Worm (Caenorhabditis elegans): ENCODE data around the gene hlh-3.

hlh-3 gene

DNA sequence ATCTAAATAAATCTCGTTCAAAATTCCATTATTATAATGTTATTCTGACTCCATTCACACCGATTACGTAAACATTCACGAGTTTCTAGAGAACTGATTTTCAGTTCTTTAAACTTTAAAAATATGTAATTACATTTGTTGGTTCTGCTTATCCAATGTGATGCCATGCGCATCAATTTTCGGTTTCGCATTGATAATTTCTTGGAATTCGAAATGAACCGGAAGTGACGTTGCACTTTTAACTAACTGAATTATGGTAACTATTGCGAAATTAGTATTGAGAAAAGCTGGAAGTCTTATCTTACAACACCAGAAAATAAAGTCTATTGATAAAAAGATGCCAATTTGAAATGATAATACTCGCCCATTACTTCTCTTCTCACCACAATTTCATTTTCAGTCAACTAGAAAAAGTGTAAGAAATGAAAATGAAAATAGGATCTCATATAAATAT, 31.4 kb downstream of the hlh-3 start:
- TF ChIP-seq mls-2 (tag; optimal IDR thresholded peaks at IDR 0.05) (no peak), lsy-2 (tag; optimal IDR thresholded peaks at IDR 0.05) (no peak), unc-120 (tag; optimal IDR thresholded peaks at IDR 0.05; ENCODE audit: poor library complexity, severe bottlenecking) (no peak), ceh-43 (GFP tag; optimal IDR thresholded peaks at IDR 0.05) (no peak), zip-8 (tag; optimal IDR thresholded peaks at IDR 0.05) (no peak), ceh-83 (GFP tag; optimal IDR thresholded peaks at IDR 0.05) (no peak), nhr-237 (tag; optimal IDR thresholded peaks at IDR 0.05) (no peak), unc-39 (tag; optimal IDR thresholded peaks at IDR 0.05) (no peak), cnd-1 (tag; optimal IDR thresholded peaks at IDR 0.05) (no peak), hlh-1 (tag; optimal IDR thresholded peaks at IDR 0.05) (no peak), ces-1 (GFP tag; optimal IDR thresholded peaks at IDR 0.05) (no peak), nhr-12 (tag; optimal IDR thresholded peaks at IDR 0.05) (no peak), lin-32 (GFP tag; optimal IDR thresholded peaks at IDR 0.05) (no peak), flh-1 (GFP tag; optimal IDR thresholded peaks at IDR 0.05) (no peak)

DNA sequence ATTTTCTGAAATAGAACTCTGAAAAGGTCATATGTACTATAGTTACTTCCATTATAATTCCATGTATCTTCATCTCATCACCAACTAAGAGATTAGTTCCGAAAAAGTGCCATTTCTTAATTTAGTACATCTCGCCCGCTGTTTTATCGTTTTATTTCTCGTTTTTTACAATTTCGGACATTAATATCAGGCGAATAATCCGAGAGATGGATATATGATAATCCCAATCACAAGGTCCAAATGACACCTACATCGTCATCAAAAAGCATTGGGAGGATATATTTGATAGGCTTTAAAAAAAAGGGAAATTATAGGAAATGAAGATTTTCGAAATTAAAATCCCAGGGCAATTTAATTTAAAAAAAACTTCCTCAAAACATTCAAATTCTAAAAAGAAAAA, 33.9 kb downstream of the hlh-3 start:
- TF ChIP-seq lin-13 (tag; optimal IDR thresholded peaks at IDR 0.05) (no peak), sem-2 (GFP tag; optimal IDR thresholded peaks at IDR 0.05) (no peak), nhr-237 (tag; optimal IDR thresholded peaks at IDR 0.05) (no peak), ceh-39 (tag; optimal IDR thresholded peaks at IDR 0.05) (no peak), sptf-1 (tag; optimal IDR thresholded peaks at IDR 0.05) (no peak), bed-3 (GFP tag; optimal IDR thresholded peaks at IDR 0.05) (no peak), elt-1 (tag; optimal IDR thresholded peaks at IDR 0.05; ENCODE audit: borderline replicate concordance, insufficient read depth) (no peak), flh-1 (GFP tag; optimal IDR thresholded peaks at IDR 0.05) (no peak), ceh-43 (GFP tag; optimal IDR thresholded peaks at IDR 0.05) (no peak), nhr-76 (tag; optimal IDR thresholded peaks at IDR 0.05) (no peak), cnd-1 (tag; optimal IDR thresholded peaks at IDR 0.05) (no peak), unc-120 (tag; optimal IDR thresholded peaks at IDR 0.05; ENCODE audit: poor library complexity, severe bottlenecking) (no peak), pha-4 (tag; optimal IDR thresholded peaks at IDR 0.05) (no peak), blmp-1 (tag; optimal IDR thresholded peaks at IDR 0.05) (no peak), lsy-2 (tag; optimal IDR thresholded peaks at IDR 0.05) (no peak), nhr-28 (tag; optimal IDR thresholded peaks at IDR 0.05) (no peak), hlh-1 (tag; optimal IDR thresholded peaks at IDR 0.05) (no peak)

- no peak for TF ChIP-seq nhr-2 (tag; optimal IDR thresholded peaks at IDR 0.05)
- no peak for TF ChIP-seq ceh-39 (tag; optimal IDR thresholded peaks at IDR 0.05)
- TF ChIP-seq ces-1 (GFP tag; optimal IDR thresholded peaks at IDR 0.05) = no peak
- TF ChIP-seq lin-13 (tag; optimal IDR thresholded peaks at IDR 0.05) = no peak
- no peak for TF ChIP-seq nhr-12 (tag; optimal IDR thresholded peaks at IDR 0.05)
- no peak for TF ChIP-seq mls-2 (tag; optimal IDR thresholded peaks at IDR 0.05)
- TF ChIP-seq cnd-1 (tag; optimal IDR thresholded peaks at IDR 0.05) = no peak
- no peak for TF ChIP-seq bed-3 (GFP tag; optimal IDR thresholded peaks at IDR 0.05)
- no peak for TF ChIP-seq ceh-43 (GFP tag; optimal IDR thresholded peaks at IDR 0.05)
- TF ChIP-seq hlh-1 (tag; optimal IDR thresholded peaks at IDR 0.05) = no peak
- no peak for TF ChIP-seq ztf-11 (tag; optimal IDR thresholded peaks at IDR 0.05)
- no peak for TF ChIP-seq lin-32 (GFP tag; optimal IDR thresholded peaks at IDR 0.05)
- no peak for TF ChIP-seq pha-4 (tag; optimal IDR thresholded peaks at IDR 0.05)
Observed at ce11 chrII:9120813-9121554, 34.6 kb downstream of the hlh-3 start.

DNA sequence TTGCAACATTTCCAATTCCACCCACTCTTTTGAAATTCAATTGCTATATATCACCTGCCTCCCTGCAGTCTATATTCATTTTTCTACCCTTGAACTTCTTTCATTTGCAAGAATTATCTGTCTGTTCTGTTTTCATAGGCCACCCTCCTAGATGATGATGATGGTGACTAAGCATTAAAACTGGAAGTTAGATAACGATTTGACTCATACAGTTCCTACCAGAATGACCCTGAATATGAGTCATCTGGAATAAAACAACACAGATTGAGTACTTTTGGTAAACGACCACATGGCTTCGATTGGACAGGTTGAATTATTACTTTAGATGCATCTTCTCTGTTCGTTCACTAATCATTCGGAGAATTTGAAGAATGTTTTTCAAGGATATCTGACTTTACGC, 37.9 kb downstream of the hlh-3 start:
- no peak for TF ChIP-seq snpc-4 (tag; optimal IDR thresholded peaks at IDR 0.05)
- TF ChIP-seq sem-2 (GFP tag; optimal IDR thresholded peaks at IDR 0.05) = no peak
- no peak for TF ChIP-seq unc-62 (GFP tag; optimal IDR thresholded peaks at IDR 0.05)

DNA sequence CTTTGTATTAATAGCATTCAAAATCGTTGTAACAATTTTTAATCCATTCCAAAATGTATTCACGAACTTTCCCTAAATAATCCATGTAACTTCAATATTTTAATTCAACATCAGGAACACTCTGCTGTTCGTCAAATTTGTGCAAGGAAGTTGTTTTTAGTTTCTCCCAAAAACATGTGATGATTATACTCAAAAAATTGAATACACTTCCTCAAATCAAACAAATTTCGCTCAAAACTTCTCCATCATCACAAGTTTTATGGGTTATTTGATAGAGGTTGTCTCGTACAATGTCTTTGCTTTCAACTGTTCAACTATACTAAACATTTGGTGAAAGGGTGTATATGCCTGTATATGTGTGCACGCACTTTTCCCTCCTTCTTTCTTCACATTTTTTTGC, 38.6 kb downstream of the hlh-3 start:
- TF ChIP-seq mls-2 (tag; optimal IDR thresholded peaks at IDR 0.05) (no peak), lin-32 (GFP tag; optimal IDR thresholded peaks at IDR 0.05) (no peak), flh-1 (GFP tag; optimal IDR thresholded peaks at IDR 0.05) (no peak), unc-62 (GFP tag; optimal IDR thresholded peaks at IDR 0.05) (no peak)

DNA sequence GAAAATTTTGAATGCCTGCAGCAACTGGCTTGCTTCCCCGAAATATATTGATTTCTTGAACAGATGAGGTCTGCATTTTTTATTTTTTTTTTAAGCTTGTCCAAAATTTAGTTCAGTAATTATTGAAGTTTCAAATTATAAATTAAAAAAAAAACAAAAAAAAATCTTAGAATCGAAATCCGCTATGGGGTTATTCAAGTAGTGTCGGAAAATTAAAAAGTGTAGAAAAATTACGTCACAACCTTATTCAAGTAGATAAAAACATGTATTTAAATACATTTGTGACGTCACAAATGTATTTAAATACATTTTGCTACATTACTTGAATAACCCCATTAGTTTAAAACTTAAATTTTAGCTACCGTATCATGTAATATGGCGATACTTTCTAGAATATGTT, 39.1 kb downstream of the hlh-3 start:
- TF ChIP-seq zip-8 (tag; optimal IDR thresholded peaks at IDR 0.05) = peak; percentile 95
